Worm (Caenorhabditis elegans): ENCODE results near the gene F42A6.6.

DNA sequence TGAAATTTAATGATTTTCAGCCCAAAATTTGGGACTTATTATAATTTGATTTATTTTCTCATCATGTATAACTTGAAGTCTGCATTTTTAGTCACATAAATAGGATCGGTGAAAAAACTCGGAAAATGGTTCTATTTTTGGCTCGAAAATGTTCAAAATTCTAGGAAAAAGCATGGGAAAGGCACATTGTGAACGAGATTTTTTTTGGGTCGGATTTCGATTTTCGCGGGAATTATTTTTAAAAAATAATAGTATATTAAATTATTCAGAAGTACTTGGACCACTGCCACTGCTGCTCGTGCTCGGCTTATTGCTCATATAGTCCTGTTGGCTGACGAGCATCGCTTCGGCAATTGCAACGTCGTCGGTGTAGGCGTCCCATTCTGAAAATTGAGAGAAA lies 36.7 kb upstream of the F42A6.6 start:
- no peak for TF ChIP-seq zim-3 (tag; optimal IDR thresholded peaks at IDR 0.05)
- no peak for TF ChIP-seq nhr-179 (tag; optimal IDR thresholded peaks at IDR 0.05)
- TF ChIP-seq sdz-38 (tag; optimal IDR thresholded peaks at IDR 0.05), result no peak
- no peak for TF ChIP-seq F23B12.7 (tag; optimal IDR thresholded peaks at IDR 0.05; ENCODE audit: insufficient read depth)
- no peak for TF ChIP-seq unc-62 (GFP tag; optimal IDR thresholded peaks at IDR 0.05)
- TF ChIP-seq ets-4 (GFP tag; optimal IDR thresholded peaks at IDR 0.05), result no peak
- no peak; the same call in 1 of the 2 replicates for TF ChIP-seq hmg-1.2 (GFP tag; IDR thresholded peaks at IDR 0.05)
- no peak for TF ChIP-seq T07F8.4 (tag; optimal IDR thresholded peaks at IDR 0.05)
- TF ChIP-seq dox-1 (GFP tag; IDR thresholded peaks at IDR 0.05), result no peak
- no peak for TF ChIP-seq lir-1 (GFP tag; conservative IDR thresholded peaks at IDR 0.05)
- no peak for TF ChIP-seq F57A8.1 (GFP tag; optimal IDR thresholded peaks at IDR 0.05)
- no peak for TF ChIP-seq hmg-20 (GFP tag; IDR thresholded peaks at IDR 0.05)

Data from whole organism, young adult.